Worm (Caenorhabditis elegans) whole organism, late embryonic: ENCODE results near the gene chs-2.
A peak's percentile ranks its signal among the peaks of the same experiment; 100 is the strongest.

Source experiments
- C08G9.2 ChIP-seq: sonication (generic microtip); optimal IDR thresholded peaks from 2 replicates; lab custom pipeline; 2016; ENCODE audit warnings: mild to moderate bottlenecking, missing genetic modification characterization, moderate library complexity, missing compliant biosample characterization
- F13H6.1 ChIP-seq: sonication (generic microtip); optimal IDR thresholded peaks from 2 replicates; lab custom pipeline; 2016; ENCODE audit warnings: missing genetic modification characterization, missing compliant biosample characterization
- K02D7.2 ChIP-seq: sonication (generic microtip); optimal IDR thresholded peaks from 2 replicates; lab custom pipeline; 2017; ENCODE audit warnings: mild to moderate bottlenecking, missing genetic modification characterization, missing compliant biosample characterization
- T23F11.4 ChIP-seq: fragments of 200-800 bp; sonication (Bioruptor generic); optimal IDR thresholded peaks from 2 replicates; lab custom pipeline; 2018; ENCODE audit warnings: mild to moderate bottlenecking, missing genetic modification characterization, missing compliant biosample characterization
- Y22D7AL.16 ChIP-seq: sonication (generic microtip); optimal IDR thresholded peaks from 2 replicates; lab custom pipeline; 2016; ENCODE audit warnings: missing genetic modification characterization, missing compliant biosample characterization
- ahr-1 ChIP-seq: sonication (generic microtip); optimal IDR thresholded peaks from 2 replicates; lab custom pipeline; 2016; ENCODE audit warnings: missing genetic modification characterization, missing compliant biosample characterization
- ama-1 ChIP-seq: fragments of 150-350 bp; optimal IDR thresholded peaks from 2 replicates; lab custom pipeline; 2014
- ceh-18 ChIP-seq: sonication (generic microtip); optimal IDR thresholded peaks from 2 replicates; lab custom pipeline; 2016; ENCODE audit warnings: missing genetic modification characterization, missing compliant biosample characterization
- ceh-19 ChIP-seq: fragments of 200-800 bp; sonication (Bioruptor generic); optimal IDR thresholded peaks from 2 replicates; lab custom pipeline; 2018; ENCODE audit warnings: mild to moderate bottlenecking, missing genetic modification characterization, missing compliant biosample characterization
- ceh-2 ChIP-seq: sonication (generic microtip); optimal IDR thresholded peaks from 2 replicates; lab custom pipeline; 2016; ENCODE audit warnings: missing genotype, missing genetic modification characterization, missing compliant biosample characterization
- ceh-22 ChIP-seq: sonication (generic microtip); optimal IDR thresholded peaks from 2 replicates; lab custom pipeline; 2017; ENCODE audit warnings: missing biosample characterization, missing genetic modification characterization
- ceh-34 ChIP-seq: sonication (generic microtip); optimal IDR thresholded peaks from 2 replicates; lab custom pipeline; 2016; ENCODE audit warnings: mild to moderate bottlenecking, missing genetic modification characterization, missing compliant biosample characterization
- ceh-45 ChIP-seq: fragments of 200-800 bp; sonication (Bioruptor generic); IDR thresholded peaks from 2 replicates; pipeline ENCODE4 v1.3.6; 2022; ENCODE audit warnings: missing genetic modification reagents, missing genetic modification characterization, missing compliant biosample characterization
- ceh-48 ChIP-seq: sonication (generic microtip); optimal IDR thresholded peaks from 2 replicates; lab custom pipeline; 2016; ENCODE audit warnings: missing genetic modification characterization, inconsistent platforms, missing compliant biosample characterization
- ceh-6 ChIP-seq: fragments of 200-800 bp; sonication (Bioruptor generic); optimal IDR thresholded peaks from 2 replicates; lab custom pipeline; 2018; ENCODE audit warnings: mild to moderate bottlenecking, missing genetic modification characterization, missing compliant biosample characterization
- ceh-9 ChIP-seq: sonication (generic microtip); optimal IDR thresholded peaks from 2 replicates; lab custom pipeline; 2016; ENCODE audit warnings: mild to moderate bottlenecking, missing genetic modification characterization, inconsistent platforms, missing compliant biosample characterization
- che-1 ChIP-seq: sonication (generic microtip); optimal IDR thresholded peaks from 2 replicates; lab custom pipeline; 2016; ENCODE audit warnings: mild to moderate bottlenecking, missing genetic modification characterization, missing compliant biosample characterization
- dmd-4 ChIP-seq: sonication (generic microtip); optimal IDR thresholded peaks from 2 replicates; lab custom pipeline; 2016; ENCODE audit warnings: borderline replicate concordance, missing genetic modification characterization, missing compliant biosample characterization
- dve-1 ChIP-seq: sonication (generic microtip); optimal IDR thresholded peaks from 2 replicates; lab custom pipeline; 2017; ENCODE audit warnings: antibody characterized with exemption, mild to moderate bottlenecking, missing genetic modification characterization, missing compliant biosample characterization
- elt-2 ChIP-seq: sonication (generic microtip); optimal IDR thresholded peaks from 2 replicates; lab custom pipeline; 2016; ENCODE audit warnings: missing genetic modification reagents, missing genetic modification characterization, missing compliant biosample characterization
- eyg-1 ChIP-seq: sonication (generic microtip); optimal IDR thresholded peaks from 2 replicates; lab custom pipeline; 2016; ENCODE audit warnings: missing genotype, missing genetic modification characterization, missing compliant biosample characterization
- fax-1 ChIP-seq: sonication (generic microtip); optimal IDR thresholded peaks from 2 replicates; lab custom pipeline; 2016; ENCODE audit warnings: missing genotype, missing genetic modification characterization, missing compliant biosample characterization
- fkh-10 ChIP-seq: fragments of 150-350 bp; optimal IDR thresholded peaks from 2 replicates; lab custom pipeline; 2014; ENCODE audit warnings: missing biosample characterization, missing genetic modification reagents, missing genetic modification characterization
- fkh-6 ChIP-seq: sonication (generic microtip); optimal IDR thresholded peaks from 2 replicates; lab custom pipeline; 2016; ENCODE audit warnings: missing genetic modification characterization, missing compliant biosample characterization
- hlh-13 ChIP-seq: fragments of 200-800 bp; sonication (Bioruptor generic); optimal IDR thresholded peaks from 2 replicates; lab custom pipeline; 2018; ENCODE audit warnings: mild to moderate bottlenecking, missing genetic modification characterization, missing compliant biosample characterization
- hlh-15 ChIP-seq: sonication (generic microtip); optimal IDR thresholded peaks from 2 replicates; lab custom pipeline; 2016; ENCODE audit warnings: missing genetic modification characterization, missing compliant biosample characterization
- hlh-30 ChIP-seq: sonication (generic microtip); optimal IDR thresholded peaks from 2 replicates; lab custom pipeline; 2017; ENCODE audit warnings: antibody characterized with exemption, missing genetic modification characterization, missing compliant biosample characterization; ENCODE audit not compliant: insufficient read depth
- hlh-6 ChIP-seq: sonication (generic microtip); optimal IDR thresholded peaks from 2 replicates; lab custom pipeline; 2016; ENCODE audit warnings: missing genotype, missing genetic modification characterization, missing compliant biosample characterization
- hlh-8 ChIP-seq: sonication (generic microtip); optimal IDR thresholded peaks from 2 replicates; lab custom pipeline; 2016; ENCODE audit warnings: missing genotype, missing genetic modification characterization, missing compliant biosample characterization
- lim-6 ChIP-seq: sonication (generic microtip); optimal IDR thresholded peaks from 2 replicates; lab custom pipeline; 2016; ENCODE audit warnings: missing genetic modification characterization, missing compliant biosample characterization
- lin-11 ChIP-seq: fragments of 200-800 bp; sonication (Bioruptor generic); optimal IDR thresholded peaks from 2 replicates; lab custom pipeline; 2018; ENCODE audit warnings: mild to moderate bottlenecking, missing genetic modification characterization, missing compliant biosample characterization
- nfya-1 ChIP-seq: sonication (generic microtip); optimal IDR thresholded peaks from 2 replicates; lab custom pipeline; 2017; ENCODE audit warnings: missing genetic modification characterization, mild to moderate bottlenecking, missing compliant biosample characterization, antibody characterized with exemption, moderate library complexity
- nhr-11 ChIP-seq: fragments of 150-350 bp; optimal IDR thresholded peaks from 2 replicates; lab custom pipeline; 2014; ENCODE audit warnings: missing biosample characterization, missing genetic modification characterization
- npax-4 ChIP-seq: sonication (generic microtip); optimal IDR thresholded peaks from 2 replicates; lab custom pipeline; 2016; ENCODE audit warnings: missing genetic modification characterization, missing compliant biosample characterization
- odd-2 ChIP-seq: sonication (generic microtip); optimal IDR thresholded peaks from 2 replicates; lab custom pipeline; 2017; ENCODE audit warnings: antibody characterized with exemption, mild to moderate bottlenecking, missing genetic modification characterization, missing compliant biosample characterization
- pag-3 ChIP-seq: sonication (generic microtip); optimal IDR thresholded peaks from 2 replicates; lab custom pipeline; 2016; ENCODE audit warnings: missing compliant biosample characterization, missing genetic modification characterization, borderline replicate concordance
- pat-9 ChIP-seq: fragments of 200-800 bp; sonication (Bioruptor generic); optimal IDR thresholded peaks from 2 replicates; lab custom pipeline; 2018; ENCODE audit warnings: mild to moderate bottlenecking, missing genetic modification characterization, moderate library complexity, missing compliant biosample characterization
- pax-1 ChIP-seq: fragments of 150-350 bp; optimal IDR thresholded peaks from 2 replicates; lab custom pipeline; 2014; ENCODE audit warnings: missing biosample characterization, missing genetic modification characterization
- pha-4 ChIP-seq: fragments of 150-350 bp; optimal IDR thresholded peaks from 2 replicates; lab custom pipeline; 2018; ENCODE audit warnings: missing biosample characterization, missing genetic modification reagents, missing genetic modification characterization
- pqm-1 ChIP-seq: sonication (generic microtip); optimal IDR thresholded peaks from 2 replicates; lab custom pipeline; 2016; ENCODE audit warnings: missing genetic modification characterization, missing compliant biosample characterization
- ref-2 ChIP-seq: sonication (generic microtip); optimal IDR thresholded peaks from 2 replicates; lab custom pipeline; 2016; ENCODE audit warnings: missing genetic modification characterization, missing compliant biosample characterization
- rnt-1 ChIP-seq: sonication (generic microtip); optimal IDR thresholded peaks from 2 replicates; lab custom pipeline; 2016; ENCODE audit warnings: missing genetic modification characterization, missing compliant biosample characterization
- sdc-2 ChIP-seq: sonication (generic microtip); optimal IDR thresholded peaks from 2 replicates; lab custom pipeline; 2016; ENCODE audit warnings: missing genotype, missing genetic modification characterization, missing compliant biosample characterization
- tbx-2 ChIP-seq: sonication (generic microtip); optimal IDR thresholded peaks from 2 replicates; lab custom pipeline; 2016; ENCODE audit warnings: missing genetic modification characterization, missing compliant biosample characterization
- tbx-7 ChIP-seq: sonication (generic microtip); optimal IDR thresholded peaks from 2 replicates; lab custom pipeline; 2016; ENCODE audit warnings: missing genotype, missing genetic modification characterization, missing compliant biosample characterization
- ttx-3 ChIP-seq: sonication (generic microtip); optimal IDR thresholded peaks from 2 replicates; lab custom pipeline; 2016; ENCODE audit warnings: missing genetic modification reagents, missing genetic modification characterization, missing compliant biosample characterization
- unc-3 ChIP-seq, 2 experiments: fragments of 200-800 bp in 1 of 2; sonication (Bioruptor generic) in 1 of 2; sonication (generic microtip) in 1 of 2; conservative IDR thresholded peaks in 1 of 2; optimal IDR thresholded peaks in 1 of 2; 2 replicates each; pipeline versions ENCODE4 v1.3.6 to Lab custom; 2016 to 2022; ENCODE audit warnings: missing compliant biosample characterization in 2 of 2, missing genetic modification characterization in 2 of 2, missing genetic modification reagents in 1 of 2
- unc-42 ChIP-seq: sonication (generic microtip); optimal IDR thresholded peaks from 2 replicates; lab custom pipeline; 2016; ENCODE audit warnings: missing genotype, missing genetic modification characterization, missing compliant biosample characterization
- unc-55 ChIP-seq: sonication (generic microtip); optimal IDR thresholded peaks from 2 replicates; lab custom pipeline; 2017; ENCODE audit warnings: missing biosample characterization, missing genetic modification reagents, missing genetic modification characterization
- unc-86 ChIP-seq: sonication (generic microtip); optimal IDR thresholded peaks from 2 replicates; lab custom pipeline; 2016; ENCODE audit warnings: missing genetic modification characterization, missing compliant biosample characterization
- ztf-16 ChIP-seq: sonication (generic microtip); optimal IDR thresholded peaks from 2 replicates; lab custom pipeline; 2017; ENCODE audit warnings: missing genetic modification characterization, missing compliant biosample characterization

Gene chs-2

DNA sequence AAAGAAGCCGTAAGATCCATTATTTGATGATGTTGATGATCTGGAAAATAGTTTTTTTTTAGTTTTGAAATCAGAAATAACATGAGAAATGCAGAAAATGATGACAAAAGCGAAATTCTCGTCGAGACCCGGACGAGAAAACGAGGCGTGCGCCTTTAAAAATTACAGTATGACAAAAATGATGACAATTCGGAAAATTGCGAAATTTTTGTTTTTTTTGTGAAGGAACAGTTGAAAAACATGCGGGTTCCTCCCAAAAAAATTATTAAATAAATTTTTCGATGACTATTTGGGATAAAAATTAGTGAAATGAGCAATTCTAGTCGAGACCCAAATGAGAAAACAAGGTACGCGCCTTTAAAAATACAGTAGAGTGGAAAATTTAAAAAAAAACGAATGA is 23.8 kb downstream of the chs-2 start, which contains the start of gene ubxn-3:
ubxn-3 (minus strand) TSS at position 66 of the 400 bp plus-strand sequence.
- TF ChIP-seq ceh-48 = no peak
- TF ChIP-seq fkh-10 (GFP tag; lab: Kevin White, UChicago) = no peak
- TF ChIP-seq fax-1 = no peak
- no peak for TF ChIP-seq ceh-34 (tag; lab: Kevin White, UChicago)
- TF ChIP-seq ama-1 = no peak
- TF ChIP-seq che-1 (tag; lab: Kevin White, UChicago) = no peak
- no peak for TF ChIP-seq pha-4 (tag; lab: Kevin White, UChicago)
- no peak for TF ChIP-seq elt-2 (tag; lab: Kevin White, UChicago)
- no peak for TF ChIP-seq odd-2 (tag; lab: Kevin White, UChicago)
- TF ChIP-seq ztf-16 (tag; lab: Kevin White, UChicago) = no peak

DNA sequence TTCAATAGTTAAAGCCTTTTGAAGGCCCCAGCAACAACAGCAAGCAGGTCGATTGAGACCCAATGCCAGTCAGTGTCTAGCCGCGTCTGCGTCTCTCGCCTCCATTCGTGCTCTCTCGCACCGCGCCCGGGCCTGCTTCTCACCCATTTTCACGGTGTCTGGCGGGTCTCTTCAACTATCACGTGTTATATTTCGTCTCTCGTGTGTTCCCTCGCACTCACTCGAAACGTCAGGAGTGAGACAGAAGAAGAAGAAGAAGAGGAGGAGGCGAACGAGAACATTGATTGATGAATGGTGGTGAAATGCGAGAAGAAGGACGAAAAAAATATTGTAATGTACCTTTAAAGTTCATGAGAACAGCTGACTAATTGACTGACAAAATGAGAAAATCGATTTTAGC is 24.4 kb downstream of the chs-2 start:
- TF ChIP-seq Y22D7AL.16 (tag; lab: Kevin White, UChicago) (no peak), tbx-7 (no peak), hlh-15 (tag; lab: Kevin White, UChicago) (no peak), lim-6 (tag; lab: Kevin White, UChicago) (no peak), ceh-48 (no peak), pag-3 (tag; lab: Kevin White, UChicago) (no peak), ztf-16 (tag; lab: Kevin White, UChicago) (no peak), fkh-6 (no peak), unc-55 (GFP tag; lab: Kevin White, UChicago) (peak; percentile 83), nhr-11 (tag; lab: Kevin White, UChicago) (no peak), ceh-6 (GFP tag; lab: Kevin White, UChicago) (peak; percentile 8), ceh-22 (tag; lab: Kevin White, UChicago) (no peak), odd-2 (tag; lab: Kevin White, UChicago) (no peak), ceh-19 (peak; percentile 10), pax-1 (no peak), F13H6.1 (peak; percentile 2), pat-9 (no peak), che-1 (tag; lab: Kevin White, UChicago) (no peak), unc-3 (GFP tag; conservative IDR thresholded peaks at IDR 0.05; lab: Robert Waterston, UW) (no peak), unc-3 (tag; optimal IDR thresholded peaks at IDR 0.05; lab: Kevin White, UChicago) (no peak), npax-4 (tag; lab: Kevin White, UChicago) (no peak), dmd-4 (tag; lab: Kevin White, UChicago) (no peak), nfya-1 (tag; lab: Kevin White, UChicago) (peak; percentile 67), eyg-1 (tag; lab: Kevin White, UChicago) (no peak), ceh-2 (tag; lab: Kevin White, UChicago) (peak; percentile 38), fax-1 (peak; percentile 31), dve-1 (tag; lab: Kevin White, UChicago) (no peak), lin-11 (tag; lab: Kevin White, UChicago) (no peak), T23F11.4 (GFP tag; lab: Kevin White, UChicago) (no peak), rnt-1 (tag; lab: Kevin White, UChicago) (peak; percentile 41), ahr-1 (tag; lab: Kevin White, UChicago) (no peak), hlh-30 (tag; lab: Kevin White, UChicago) (peak; percentile 97), pqm-1 (tag; lab: Kevin White, UChicago) (no peak), ref-2 (tag; lab: Kevin White, UChicago) (peak; percentile 35), ttx-3 (tag; lab: Kevin White, UChicago) (no peak), C08G9.2 (tag; lab: Kevin White, UChicago) (no peak), hlh-6 (no peak), sdc-2 (tag; lab: Kevin White, UChicago) (peak; percentile 18), K02D7.2 (tag; lab: Kevin White, UChicago) (no peak), unc-86 (tag; lab: Kevin White, UChicago) (no peak), ama-1 (no peak), ceh-45 (GFP tag; lab: Robert Waterston, UW) (no peak), ceh-9 (no peak), hlh-8 (tag; lab: Kevin White, UChicago) (peak; percentile 1), ceh-18 (tag; lab: Kevin White, UChicago) (peak; percentile 58), unc-42 (tag; lab: Kevin White, UChicago) (peak; percentile 29), hlh-13 (GFP tag; lab: Kevin White, UChicago) (no peak), tbx-2 (tag; lab: Kevin White, UChicago) (peak; percentile 64)
